Fruit fly (Drosophila melanogaster): ENCODE data around the gene CG14853.

dm6 chr3R:14574962-14575717, 34.3 kb upstream of the CG14853 start:
- TF ChIP-seq bab1 (GFP tag; optimal IDR thresholded peaks at IDR 0.05) (peak; percentile 39), Hr96 (GFP tag; optimal IDR thresholded peaks at IDR 0.05) (peak; percentile 48), kay (GFP tag; ENCODE audit: borderline replicate concordance) (peak; percentile 76), toe (GFP tag; optimal IDR thresholded peaks at IDR 0.05) (peak; percentile 69), CG5204 (GFP tag; optimal IDR thresholded peaks at IDR 0.05) (peak; percentile 35), CG33017 (tag; optimal IDR thresholded peaks at IDR 0.05) (peak; percentile 57), cnc (optimal IDR thresholded peaks at IDR 0.05) (peak in 1 of 2 experiments; percentile 16), CG7045 (GFP tag; optimal IDR thresholded peaks at IDR 0.05) (peak; percentile 68), pad (GFP tag; optimal IDR thresholded peaks at IDR 0.05) (peak; percentile 56), CG11617 (GFP tag; optimal IDR thresholded peaks at IDR 0.05) (peak; percentile 78), cic (GFP tag; optimal IDR thresholded peaks at IDR 0.05) (no peak), tj (GFP tag; optimal IDR thresholded peaks at IDR 0.05) (peak; percentile 61)
